Fruit fly (Drosophila melanogaster) whole organism, embryonic: ENCODE measurements around the gene barc.

ENCODE experiments used
- Antp ChIP-seq: fragments of 200-800 bp; sonication (Bioruptor generic); optimal IDR thresholded peaks from 3 replicates; lab custom pipeline; 2016; ENCODE audit warnings: missing biosample characterization, missing genetic modification characterization
- B-H2 ChIP-seq: fragments of 200-800 bp; sonication (Bioruptor generic); optimal IDR thresholded peaks from 2 replicates; lab custom pipeline; 2018; ENCODE audit warnings: missing biosample characterization, mild to moderate bottlenecking, missing genetic modification characterization
- CG11093 ChIP-seq: fragments of 200-800 bp; sonication (Bioruptor generic); IDR thresholded peaks from 3 replicates; pipeline ENCODE4 v1.3.6; 2022; ENCODE audit warnings: missing biosample characterization, missing genetic modification characterization
- CG11696 ChIP-seq: fragments of 200-800 bp; sonication (Bioruptor generic); IDR thresholded peaks from 2 replicates; pipeline ENCODE4 v1.3.6; 2022; ENCODE audit warnings: missing biosample characterization, missing genetic modification characterization
- CG12071 ChIP-seq: fragments of 200-800 bp; sonication (Bioruptor generic); optimal IDR thresholded peaks from 3 replicates; lab custom pipeline; 2018; ENCODE audit warnings: missing biosample characterization, mild to moderate bottlenecking, missing genetic modification characterization
- CG12942 ChIP-seq: fragments of 200-800 bp; sonication (Bioruptor generic); optimal IDR thresholded peaks from 3 replicates; lab custom pipeline; 2016; ENCODE audit warnings: missing biosample characterization, missing genetic modification characterization
- CG13424 ChIP-seq: fragments of 200-800 bp; sonication (Bioruptor generic); optimal IDR thresholded peaks from 2 replicates; lab custom pipeline; 2019; ENCODE audit warnings: missing biosample characterization, mild to moderate bottlenecking, missing genetic modification characterization, moderate library complexity
- CG15073 ChIP-seq: fragments of 200-800 bp; sonication (Bioruptor generic); optimal IDR thresholded peaks from 2 replicates; lab custom pipeline; 2016; ENCODE audit warnings: missing biosample characterization, missing genetic modification characterization
- CG16863 ChIP-seq: fragments of 200-800 bp; sonication (Bioruptor generic); optimal IDR thresholded peaks from 3 replicates; lab custom pipeline; 2016; ENCODE audit warnings: missing biosample characterization, missing genetic modification characterization
- CG17186 ChIP-seq: fragments of 200-800 bp; sonication (Bioruptor generic); optimal IDR thresholded peaks from 3 replicates; lab custom pipeline; 2017; ENCODE audit warnings: missing biosample characterization, missing genetic modification reagents, missing genetic modification characterization
- CG17802 ChIP-seq: fragments of 200-800 bp; sonication (Bioruptor generic); optimal IDR thresholded peaks from 2 replicates; lab custom pipeline; 2018; ENCODE audit warnings: missing biosample characterization, mild to moderate bottlenecking, missing genetic modification characterization, moderate library complexity
- CG17829 ChIP-seq: fragments of 200-800 bp; optimal IDR thresholded peaks from 2 replicates; lab custom pipeline; 2019; ENCODE audit warnings: missing biosample characterization, mild to moderate bottlenecking, missing genetic modification characterization, moderate library complexity
- CG2889 ChIP-seq: fragments of 200-800 bp; sonication (Bioruptor generic); IDR thresholded peaks from 3 replicates; pipeline ENCODE4 v1.3.6; 2022; ENCODE audit warnings: missing biosample characterization, missing genetic modification characterization
- CG31224 ChIP-seq: fragments of 200-800 bp; sonication (Bioruptor generic); IDR thresholded peaks from 2 replicates; pipeline ENCODE4 v1.3.6; 2022; ENCODE audit warnings: missing biosample characterization, missing genetic modification characterization
- CG34224 ChIP-seq: fragments of 200-800 bp; sonication (Bioruptor generic); IDR thresholded peaks from 3 replicates; pipeline ENCODE4 v1.3.6; 2022; ENCODE audit warnings: missing biosample characterization, missing genetic modification characterization; ENCODE audit not compliant: partially characterized antibody
- CG34376 ChIP-seq: fragments of 200-800 bp; sonication (Bioruptor generic); optimal IDR thresholded peaks from 2 replicates; lab custom pipeline; 2018; ENCODE audit warnings: missing biosample characterization, mild to moderate bottlenecking, missing genetic modification characterization
- CG42726 ChIP-seq: fragments of 200-800 bp; sonication (Bioruptor generic); IDR thresholded peaks from 2 replicates; pipeline ENCODE4 v1.3.6; 2022; ENCODE audit warnings: missing biosample characterization, missing genetic modification characterization; ENCODE audit not compliant: partially characterized antibody
- CG4328 ChIP-seq: fragments of 200-800 bp; sonication (Bioruptor generic); optimal IDR thresholded peaks from 3 replicates; lab custom pipeline; 2017; ENCODE audit warnings: missing biosample characterization, missing genetic modification reagents, missing genetic modification characterization
- CG4424 ChIP-seq: fragments of 200-800 bp; sonication (Bioruptor generic); optimal IDR thresholded peaks from 3 replicates; lab custom pipeline; 2016; ENCODE audit warnings: missing biosample characterization, missing genetic modification characterization
- CG4707 ChIP-seq: fragments of 200-800 bp; sonication (Bioruptor generic); optimal IDR thresholded peaks from 2 replicates; lab custom pipeline; 2018; ENCODE audit warnings: missing biosample characterization, mild to moderate bottlenecking, missing genetic modification characterization, moderate library complexity
- CG4730 ChIP-seq: fragments of 200-800 bp; sonication (Bioruptor generic); IDR thresholded peaks from 2 replicates; pipeline ENCODE4 v1.3.6; 2022; ENCODE audit warnings: missing biosample characterization, missing genetic modification characterization
- CG4820 ChIP-seq: fragments of 200-800 bp; sonication (Bioruptor generic); optimal IDR thresholded peaks from 3 replicates; lab custom pipeline; 2016; ENCODE audit warnings: missing biosample characterization, missing genetic modification characterization
- CG7987 ChIP-seq: fragments of 200-800 bp; sonication (Bioruptor generic); optimal IDR thresholded peaks from 2 replicates; lab custom pipeline; 2018; ENCODE audit warnings: missing biosample characterization, mild to moderate bottlenecking, missing genetic modification characterization, moderate library complexity
- CG9215 ChIP-seq: fragments of 200-800 bp; sonication (Bioruptor generic); IDR thresholded peaks from 2 replicates; pipeline ENCODE4 v1.3.6; 2022; ENCODE audit warnings: missing biosample characterization, missing genetic modification characterization
- D19B ChIP-seq: fragments of 200-800 bp; sonication (Bioruptor generic); optimal IDR thresholded peaks from 2 replicates; lab custom pipeline; 2017; ENCODE audit warnings: missing biosample characterization, mild to moderate bottlenecking, missing genetic modification characterization
- Dad ChIP-seq: fragments of 200-800 bp; sonication (Bioruptor generic); optimal IDR thresholded peaks from 3 replicates; lab custom pipeline; 2016; ENCODE audit warnings: missing biosample characterization, missing genetic modification characterization
- HmgD ChIP-seq: fragments of 200-800 bp; sonication (Bioruptor generic); optimal IDR thresholded peaks from 3 replicates; lab custom pipeline; 2016; ENCODE audit warnings: missing biosample characterization, missing genetic modification characterization
- Hr51 ChIP-seq, 2 experiments: fragments of 200-800 bp; sonication (Bioruptor generic); optimal IDR thresholded peaks; 2 replicates in 1 of 2; 3 replicates in 1 of 2; lab custom pipeline; 2016 to 2018; ENCODE audit warnings: missing biosample characterization in 2 of 2, missing genetic modification characterization in 2 of 2, mild to moderate bottlenecking in 1 of 2, moderate library complexity in 1 of 2
- MESR4 ChIP-seq: fragments of 200-800 bp; sonication (Bioruptor generic); optimal IDR thresholded peaks from 2 replicates; lab custom pipeline; 2018; ENCODE audit warnings: missing biosample characterization, mild to moderate bottlenecking, missing genetic modification characterization, moderate library complexity
- Ptx1 ChIP-seq: fragments of 200-800 bp; sonication (Bioruptor generic); IDR thresholded peaks from 2 replicates; pipeline ENCODE4 v1.3.6; 2022; ENCODE audit warnings: missing biosample characterization, missing genetic modification characterization
- TFAM ChIP-seq: fragments of 200-800 bp; sonication (Bioruptor generic); optimal IDR thresholded peaks from 2 replicates; lab custom pipeline; 2017; ENCODE audit warnings: missing biosample characterization, missing genetic modification characterization, inconsistent platforms
- abd-A ChIP-seq: fragments of 200-800 bp; sonication (Bioruptor generic); optimal IDR thresholded peaks from 3 replicates; lab custom pipeline; 2019; ENCODE audit warnings: missing biosample characterization, mild to moderate bottlenecking, missing genetic modification characterization, moderate library complexity
- ara ChIP-seq: fragments of 200-800 bp; sonication (Bioruptor generic); IDR thresholded peaks from 2 replicates; pipeline ENCODE4 v1.3.6; 2022; ENCODE audit warnings: missing biosample characterization, missing genetic modification characterization
- bsh ChIP-seq, 2 experiments: fragments of 200-800 bp; sonication (Bioruptor generic); optimal IDR thresholded peaks; 2 replicates each; lab custom pipeline; 2017 to 2018; ENCODE audit warnings: mild to moderate bottlenecking in 2 of 2, missing biosample characterization in 2 of 2, missing genetic modification characterization in 2 of 2, moderate library complexity in 1 of 2
- cas ChIP-seq: fragments of 200-800 bp; sonication (Bioruptor generic); IDR thresholded peaks from 2 replicates; pipeline ENCODE4 v1.3.6; 2022; ENCODE audit warnings: missing biosample characterization, missing genetic modification characterization
- crp ChIP-seq, 2 experiments: fragments of 200-800 bp; sonication (Bioruptor generic); optimal IDR thresholded peaks; 2 replicates in 1 of 2; 3 replicates in 1 of 2; lab custom pipeline; 2017; ENCODE audit warnings: missing biosample characterization in 2 of 2, missing genetic modification characterization in 2 of 2, mild to moderate bottlenecking in 1 of 2, moderate library complexity in 1 of 2
- disco-r ChIP-seq: fragments of 200-800 bp; sonication (Bioruptor generic); optimal IDR thresholded peaks from 2 replicates; lab custom pipeline; 2016; ENCODE audit warnings: missing biosample characterization, missing genetic modification characterization
- dmrt11E ChIP-seq: fragments of 200-800 bp; sonication (Bioruptor generic); optimal IDR thresholded peaks from 3 replicates; lab custom pipeline; 2018; ENCODE audit warnings: missing biosample characterization, mild to moderate bottlenecking, missing genetic modification characterization, moderate library complexity
- eyg ChIP-seq: fragments of 200-800 bp; sonication (Bioruptor generic); optimal IDR thresholded peaks from 3 replicates; lab custom pipeline; 2016; ENCODE audit warnings: missing biosample characterization, missing genetic modification characterization
- fd3F ChIP-seq: fragments of 200-800 bp; sonication (Bioruptor generic); optimal IDR thresholded peaks from 2 replicates; lab custom pipeline; 2018; ENCODE audit warnings: missing biosample characterization, mild to moderate bottlenecking, missing genetic modification characterization, moderate library complexity
- grn ChIP-seq: fragments of 200-800 bp; sonication (Bioruptor generic); optimal IDR thresholded peaks from 3 replicates; lab custom pipeline; 2017; ENCODE audit warnings: missing biosample characterization, missing genetic modification characterization
- hkb ChIP-seq, 2 experiments: fragments of 200-800 bp in 1 of 2; fragments of >200 bp in 1 of 2; sonication (Bioruptor generic) in 1 of 2; IDR thresholded peaks in 1 of 2; optimal IDR thresholded peaks in 1 of 2; 2 replicates each; pipeline versions ENCODE4 v1.3.6 to Lab custom; 2017 to 2022; ENCODE audit warnings: missing biosample characterization in 1 of 2, missing genetic modification characterization in 1 of 2
- nmo ChIP-seq: fragments of 200-800 bp; sonication (Bioruptor generic); optimal IDR thresholded peaks from 2 replicates; lab custom pipeline; 2018; ENCODE audit warnings: missing biosample characterization, mild to moderate bottlenecking, missing genetic modification characterization, moderate library complexity
- prd ChIP-seq, 3 experiments: fragments of >200 bp in 2 of 3; fragments of 200-800 bp in 1 of 3; sonication (Bioruptor generic) in 1 of 3; optimal IDR thresholded peaks in 2 of 3; IDR thresholded peaks in 1 of 3; 2 replicates in 2 of 3; 3 replicates in 1 of 3; pipeline versions ENCODE4 v1.3.6 to Lab custom; 2017 to 2022; ENCODE audit warnings: missing biosample characterization in 1 of 3, missing genetic modification characterization in 1 of 3
- ro ChIP-seq: fragments of 200-800 bp; sonication (Bioruptor generic); IDR thresholded peaks from 2 replicates; pipeline ENCODE4 v1.3.6; 2022; ENCODE audit warnings: missing biosample characterization, missing genetic modification characterization
- run ChIP-seq: fragments of 200-800 bp; sonication (Bioruptor generic); optimal IDR thresholded peaks from 3 replicates; lab custom pipeline; 2018; ENCODE audit warnings: missing biosample characterization, mild to moderate bottlenecking, missing genetic modification characterization
- sens-2 ChIP-seq: fragments of 200-800 bp; sonication (Bioruptor generic); IDR thresholded peaks from 2 replicates; pipeline ENCODE4 v1.3.6; 2022; ENCODE audit warnings: missing biosample characterization, missing genetic modification characterization
- ttk ChIP-seq: fragments of 200-800 bp; sonication (Bioruptor generic); IDR thresholded peaks from 2 replicates; pipeline ENCODE4 v2.1.2; 2022; ENCODE audit warnings: missing biosample characterization, missing genetic modification characterization
- z ChIP-seq: fragments of 200-800 bp; sonication (Bioruptor generic); IDR thresholded peaks from 3 replicates; pipeline ENCODE4 v1.3.6; 2022; ENCODE audit warnings: missing biosample characterization, missing genetic modification characterization

Gene barc

DNA sequence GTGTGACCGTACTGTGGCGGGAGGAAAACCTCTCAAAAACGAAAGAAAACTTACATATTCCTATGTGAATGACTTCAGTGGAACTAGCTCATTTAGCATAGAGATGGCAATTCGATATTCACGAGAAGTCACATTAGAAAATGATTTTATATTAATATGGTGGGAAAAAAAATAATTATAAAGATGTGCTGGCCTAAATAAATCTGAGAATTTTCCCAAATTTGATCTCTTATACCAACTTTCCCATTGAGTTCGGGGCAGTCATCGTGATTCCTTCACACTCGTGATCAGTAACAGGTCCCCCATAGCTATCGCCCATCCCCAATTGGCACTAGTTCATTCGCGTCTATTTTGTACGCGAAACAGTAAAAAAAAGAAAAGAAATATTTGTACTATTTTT lies at the start of gene barc, which contains the start of gene Aef1 (continued):
- TF ChIP-seq nmo (GFP tag; lab: Kevin White, UChicago) = peak; percentile 95
- no peak for TF ChIP-seq run (tag; lab: Kevin White, UChicago)
- no peak for TF ChIP-seq grn
- TF ChIP-seq CG17829 (tag; lab: Kevin White, UChicago) = peak; percentile 81
- peak; percentile 54 for TF ChIP-seq eyg (GFP tag; lab: Kevin White, UChicago)
- peak; percentile 87 for TF ChIP-seq CG13424
- peak in 1 of 2 experiments; percentile 39 for TF ChIP-seq crp (GFP tag; optimal IDR thresholded peaks at IDR 0.05; lab: Kevin White, UChicago)
- TF ChIP-seq prd (optimal IDR thresholded peaks at IDR 0.05; lab: Kevin White, UChicago) = no peak
- TF ChIP-seq prd (GFP tag; IDR thresholded peaks at IDR 0.05; lab: Robert Waterston, UW) = peak; percentile 96
- TF ChIP-seq ttk (GFP tag; lab: Robert Waterston, UW) = peak; percentile 88
- peak; percentile 58 for TF ChIP-seq HmgD (GFP tag; lab: Kevin White, UChicago)
- peak; percentile 93 for TF ChIP-seq Ptx1
- TF ChIP-seq CG17802 (tag; lab: Kevin White, UChicago) = peak; percentile 55
- peak; percentile 77 for TF ChIP-seq Antp (GFP tag; lab: Kevin White, UChicago)
- peak; percentile 77 for TF ChIP-seq CG34224 (GFP tag; lab: Robert Waterston, UW)
- peak; percentile 90 for TF ChIP-seq CG4424 (GFP tag; lab: Kevin White, UChicago)
- peak; percentile 77 for TF ChIP-seq B-H2 (GFP tag; lab: Kevin White, UChicago)
- peak; percentile 72 for TF ChIP-seq CG4328 (GFP tag; lab: Kevin White, UChicago)
- TF ChIP-seq disco-r (GFP tag; lab: Kevin White, UChicago) = peak; percentile 51
- TF ChIP-seq cas (GFP tag; lab: Robert Waterston, UW) = peak; percentile 65; the same call in 1 of the 2 replicates
- peak; percentile 80 for TF ChIP-seq ro (GFP tag; lab: Robert Waterston, UW)
- no peak for TF ChIP-seq CG7987 (GFP tag; lab: Kevin White, UChicago)
- peak; percentile 90 for TF ChIP-seq CG12942
- peak in 1 of 2 experiments; percentile 81 for TF ChIP-seq bsh (GFP tag; optimal IDR thresholded peaks at IDR 0.05; lab: Kevin White, UChicago)
- TF ChIP-seq sens-2 (GFP tag; lab: Robert Waterston, UW) = peak; percentile 33; the same call in 1 of the 2 replicates
- TF ChIP-seq CG16863 = peak; percentile 71
- no peak for TF ChIP-seq abd-A
- TF ChIP-seq dmrt11E = peak; percentile 89
- peak; percentile 76 for TF ChIP-seq CG4730
- TF ChIP-seq hkb (optimal IDR thresholded peaks at IDR 0.05; lab: Kevin White, UChicago) = no peak
- peak; percentile 74 for TF ChIP-seq hkb (GFP tag; IDR thresholded peaks at IDR 0.05; lab: Robert Waterston, UW)
- TF ChIP-seq CG34376 = peak; percentile 64
- peak; percentile 88; the same call in 2 of the 3 replicates for TF ChIP-seq CG11093 (GFP tag; lab: Robert Waterston, UW)
- peak; percentile 71; the same call in 2 of the 3 replicates for TF ChIP-seq CG2889 (GFP tag; lab: Robert Waterston, UW)
- peak; percentile 83 for TF ChIP-seq ara (GFP tag; lab: Robert Waterston, UW)
- peak; percentile 79 to 88 for TF ChIP-seq Hr51 (GFP tag; optimal IDR thresholded peaks at IDR 0.05; lab: Kevin White, UChicago)
- TF ChIP-seq CG4820 (GFP tag; lab: Kevin White, UChicago) = peak; percentile 87
- peak; percentile 80 for TF ChIP-seq fd3F (GFP tag; lab: Kevin White, UChicago)
- peak; percentile 93 for TF ChIP-seq CG9215
- peak; percentile 55; the same call in 1 of the 2 replicates for TF ChIP-seq CG42726
- TF ChIP-seq CG17186 (GFP tag; lab: Kevin White, UChicago) = peak; percentile 58
- no peak for TF ChIP-seq MESR4 (GFP tag; lab: Kevin White, UChicago)
- peak; percentile 59 for TF ChIP-seq CG15073 (GFP tag; lab: Kevin White, UChicago)
- TF ChIP-seq CG11696 (GFP tag; lab: Robert Waterston, UW) = peak; percentile 49
- peak; percentile 82 for TF ChIP-seq Dad (GFP tag; lab: Kevin White, UChicago)
- peak; percentile 3 for TF ChIP-seq TFAM (GFP tag; lab: Kevin White, UChicago)
- no peak for TF ChIP-seq z (GFP tag; lab: Robert Waterston, UW)
- TF ChIP-seq CG4707 = no peak
- TF ChIP-seq CG31224 (GFP tag; lab: Robert Waterston, UW) = peak; percentile 80
- TF ChIP-seq CG12071 (GFP tag; lab: Kevin White, UChicago) = no peak
- TF ChIP-seq D19B (GFP tag; lab: Kevin White, UChicago) = peak; percentile 64
